Fruit fly (Drosophila melanogaster) whole organism, adult: Measurements from ENCODE around the gene CG8176.

ENCODE experiments used
- CG11617 ChIP-seq: fragments of 200-800 bp; sonication (Bioruptor generic); optimal IDR thresholded peaks from 2 replicates; lab custom pipeline; 2017; ENCODE audit warnings: mild to moderate bottlenecking, missing biosample characterization, missing genetic modification reagents, missing genetic modification characterization
- CG12768 ChIP-seq: fragments of 200-800 bp; sonication (Bioruptor generic); optimal IDR thresholded peaks from 2 replicates; lab custom pipeline; 2017; ENCODE audit warnings: missing biosample characterization, missing genetic modification characterization, mild to moderate bottlenecking, moderate library complexity, missing genetic modification reagents
- CG14711 ChIP-seq: fragments of 200-800 bp; sonication (Bioruptor generic); optimal IDR thresholded peaks from 2 replicates; lab custom pipeline; 2018; ENCODE audit warnings: missing biosample characterization, mild to moderate bottlenecking, missing genetic modification characterization, moderate library complexity
- CG1620 ChIP-seq: fragments of 200-800 bp; sonication (Bioruptor generic); optimal IDR thresholded peaks from 2 replicates; lab custom pipeline; 2016; ENCODE audit warnings: missing biosample characterization, missing genetic modification characterization
- CG33017 ChIP-seq: fragments of 200-800 bp; sonication (Bioruptor generic); optimal IDR thresholded peaks from 2 replicates; lab custom pipeline; 2018; ENCODE audit warnings: missing biosample characterization, mild to moderate bottlenecking, missing genetic modification characterization, moderate library complexity
- CG5204 ChIP-seq: fragments of 200-800 bp; sonication (Bioruptor generic); optimal IDR thresholded peaks from 2 replicates; lab custom pipeline; 2016; ENCODE audit warnings: missing biosample characterization, missing genetic modification characterization
- CG7045 ChIP-seq: fragments of 200-800 bp; sonication (Bioruptor generic); optimal IDR thresholded peaks from 2 replicates; lab custom pipeline; 2017; ENCODE audit warnings: missing biosample characterization, mild to moderate bottlenecking, missing genetic modification characterization
- CG7101 ChIP-seq: fragments of 200-800 bp; sonication (Bioruptor generic); optimal IDR thresholded peaks from 2 replicates; lab custom pipeline; 2018; ENCODE audit warnings: missing biosample characterization, mild to moderate bottlenecking, missing genetic modification characterization, moderate library complexity
- Clk ChIP-seq: fragments of 200-800 bp; sonication (Bioruptor generic); optimal IDR thresholded peaks from 2 replicates; lab custom pipeline; 2017; ENCODE audit warnings: missing biosample characterization, missing genetic modification characterization
- Crg-1 ChIP-seq: fragments of 200-800 bp; sonication (Bioruptor generic); optimal IDR thresholded peaks from 2 replicates; lab custom pipeline; 2016; ENCODE audit warnings: missing biosample characterization, missing genetic modification characterization
- Hr96 ChIP-seq: fragments of 200-800 bp; sonication (Bioruptor generic); optimal IDR thresholded peaks from 2 replicates; lab custom pipeline; 2016; ENCODE audit warnings: missing biosample characterization, missing genetic modification characterization
- Mnt ChIP-seq: fragments of 200-800 bp; sonication (Bioruptor generic); optimal IDR thresholded peaks from 2 replicates; lab custom pipeline; 2016; ENCODE audit warnings: missing biosample characterization, mild to moderate bottlenecking, missing genetic modification characterization
- bab1 ChIP-seq: fragments of 200-800 bp; sonication (Bioruptor generic); optimal IDR thresholded peaks from 3 replicates; lab custom pipeline; 2019; ENCODE audit warnings: missing biosample characterization, mild to moderate bottlenecking, missing genetic modification characterization, moderate library complexity
- cic ChIP-seq: fragments of 200-800 bp; sonication (Bioruptor generic); optimal IDR thresholded peaks from 2 replicates; lab custom pipeline; 2017; ENCODE audit warnings: missing biosample characterization, mild to moderate bottlenecking, missing genetic modification characterization, moderate library complexity
- cnc ChIP-seq, 2 experiments: fragments of >200 bp; optimal IDR thresholded peaks; 2 replicates each; lab custom pipeline; 2017
- kay ChIP-seq: fragments of 200-800 bp; sonication (Bioruptor generic); peaks from one replicate; lab custom pipeline; 2016; ENCODE audit warnings: missing biosample characterization, missing genetic modification characterization, borderline replicate concordance
- ovo ChIP-seq: fragments of 200-800 bp; sonication (Bioruptor generic); optimal IDR thresholded peaks from 2 replicates; lab custom pipeline; 2016; ENCODE audit warnings: missing biosample characterization, missing genetic modification characterization
- pad ChIP-seq: fragments of 200-800 bp; sonication (Bioruptor generic); optimal IDR thresholded peaks from 3 replicates; lab custom pipeline; 2017; ENCODE audit warnings: missing biosample characterization, missing genetic modification characterization, mild to moderate bottlenecking, moderate library complexity, missing genetic modification reagents
- tj ChIP-seq: fragments of 200-800 bp; sonication (Bioruptor generic); optimal IDR thresholded peaks from 3 replicates; lab custom pipeline; 2017; ENCODE audit warnings: missing biosample characterization, mild to moderate bottlenecking, missing genetic modification characterization, moderate library complexity
- toe ChIP-seq: fragments of 200-800 bp; sonication (Bioruptor generic); optimal IDR thresholded peaks from 2 replicates; lab custom pipeline; 2016; ENCODE audit warnings: missing biosample characterization, missing genetic modification characterization

CG8176 gene

dm6 chr3R:9572929-9573811 is 57.4 kb downstream of the CG8176 start:
- TF ChIP-seq cic (GFP tag; lab: Kevin White, UChicago) (peak; percentile 89), Crg-1 (no peak)

DNA sequence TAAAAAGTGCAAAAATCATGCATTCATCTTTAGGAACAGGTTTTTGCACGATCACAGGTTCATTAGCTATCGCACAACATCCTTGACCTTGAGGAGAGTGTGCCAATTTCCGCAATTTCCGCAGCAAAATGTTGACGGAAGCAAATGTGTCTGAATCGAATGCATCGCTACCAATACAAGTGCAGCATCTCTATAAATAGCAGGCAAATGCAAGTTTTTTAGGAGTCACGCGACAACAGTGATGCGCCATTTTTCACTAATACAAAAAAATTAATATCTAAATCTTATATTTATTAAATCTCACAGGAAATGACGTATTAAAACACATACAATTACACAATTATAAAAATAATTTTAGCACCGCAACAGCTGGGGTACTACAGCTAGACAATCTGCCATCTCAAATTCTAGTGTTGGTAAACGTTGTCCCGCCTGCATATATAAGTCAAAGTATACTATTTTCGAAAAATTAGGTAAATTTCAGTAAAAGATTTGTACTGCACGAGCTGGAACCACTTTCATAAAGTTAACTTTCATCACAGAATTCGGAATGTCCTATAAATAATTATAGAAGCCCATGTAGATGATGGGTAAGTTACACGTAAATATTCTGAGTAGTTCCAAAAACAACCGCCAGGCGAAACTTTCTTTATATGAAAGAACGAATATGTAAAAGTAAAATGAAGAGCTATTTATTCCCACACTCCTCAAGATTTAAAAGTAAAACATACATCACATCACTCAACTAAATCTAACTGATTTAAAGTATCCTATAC is 58.2 kb downstream of the CG8176 start, which contains the start of gene CG9399:
CG9399 (minus strand) TSS at position 400 of the 776 bp plus-strand sequence.
- TF ChIP-seq toe (GFP tag; lab: Kevin White, UChicago), result peak; percentile 97
- TF ChIP-seq CG7101 (tag; lab: Kevin White, UChicago), result peak; percentile 99
- TF ChIP-seq CG14711 (tag; lab: Kevin White, UChicago), result peak; percentile 97
- TF ChIP-seq Hr96 (GFP tag; lab: Kevin White, UChicago), result peak; percentile 93
- peak; percentile 93 for TF ChIP-seq ovo (GFP tag; lab: Kevin White, UChicago)
- TF ChIP-seq Crg-1, result peak; percentile 98
- peak; percentile 97 for TF ChIP-seq bab1
- peak; percentile 98 for TF ChIP-seq CG7045 (GFP tag; lab: Kevin White, UChicago)
- peak; percentile 78 for TF ChIP-seq cic (GFP tag; lab: Kevin White, UChicago)
- peak; percentile 98 for TF ChIP-seq CG12768
- no peak for TF ChIP-seq kay
- peak; percentile 92 for TF ChIP-seq pad (GFP tag; lab: Kevin White, UChicago)
- TF ChIP-seq Clk, result peak; percentile 97
- peak; percentile 96 for TF ChIP-seq Mnt
- TF ChIP-seq tj (GFP tag; lab: Kevin White, UChicago), result peak; percentile 95
- TF ChIP-seq CG5204 (GFP tag; lab: Kevin White, UChicago), result peak; percentile 98
- TF ChIP-seq CG33017 (tag; lab: Kevin White, UChicago), result peak; percentile 98
- peak; percentile 99 for TF ChIP-seq CG11617 (GFP tag; lab: Kevin White, UChicago)
- TF ChIP-seq cnc (optimal IDR thresholded peaks at IDR 0.05; lab: Kevin White, UChicago), result no peak
- peak; percentile 99 for TF ChIP-seq CG1620
